Worm (Caenorhabditis elegans) whole organism, L2 larva: ENCODE measurements around the gene Y54F10AM.6.

Experiments
- C34F6.9 ChIP-seq: fragments of 150-350 bp; optimal IDR thresholded peaks from 2 replicates; lab custom pipeline; 2014; ENCODE audit warnings: missing biosample characterization, missing genetic modification characterization
- F13H6.1 ChIP-seq: sonication (generic microtip); optimal IDR thresholded peaks from 2 replicates; lab custom pipeline; 2016; ENCODE audit warnings: missing genetic modification characterization, missing compliant biosample characterization
- Y55F3AM.14 ChIP-seq: fragments of 200-800 bp; sonication (Bioruptor generic); optimal IDR thresholded peaks from 2 replicates; lab custom pipeline; 2018; ENCODE audit warnings: mild to moderate bottlenecking, missing genetic modification characterization, missing compliant biosample characterization
- alr-1 ChIP-seq: fragments of 150-350 bp; optimal IDR thresholded peaks from 2 replicates; lab custom pipeline; 2014; ENCODE audit warnings: missing biosample characterization, missing genetic modification characterization
- aly-2 ChIP-seq: fragments of 150-350 bp; optimal IDR thresholded peaks from 2 replicates; lab custom pipeline; 2014; ENCODE audit warnings: missing biosample characterization, missing genetic modification characterization
- ama-1 ChIP-seq: fragments of 150-350 bp; optimal IDR thresholded peaks from 2 replicates; lab custom pipeline; 2018; ENCODE audit warnings: inconsistent platforms
- blmp-1 ChIP-seq: sonication (generic microtip); optimal IDR thresholded peaks from 2 replicates; lab custom pipeline; 2017; ENCODE audit warnings: missing genetic modification characterization, mild to moderate bottlenecking, missing compliant biosample characterization, antibody characterized with exemption, moderate library complexity; ENCODE audit not compliant: insufficient read depth
- ceh-16 ChIP-seq: fragments of 150-350 bp; optimal IDR thresholded peaks from 2 replicates; lab custom pipeline; 2014; ENCODE audit warnings: missing biosample characterization, missing genetic modification characterization
- crh-2 ChIP-seq: sonication (generic microtip); optimal IDR thresholded peaks from 2 replicates; lab custom pipeline; 2017; ENCODE audit warnings: missing biosample characterization, missing genetic modification characterization
- elt-1 ChIP-seq: fragments of 150-350 bp; optimal IDR thresholded peaks from 2 replicates; lab custom pipeline; 2014; ENCODE audit warnings: missing biosample characterization, missing genetic modification characterization
- elt-3 ChIP-seq: sonication (generic microtip); optimal IDR thresholded peaks from 2 replicates; lab custom pipeline; 2017; ENCODE audit warnings: missing biosample characterization, missing genetic modification characterization
- fos-1 ChIP-seq: fragments of 150-350 bp; optimal IDR thresholded peaks from 2 replicates; lab custom pipeline; 2014; ENCODE audit warnings: missing biosample characterization, missing genetic modification characterization
- gmeb-1 ChIP-seq: fragments of 150-350 bp; optimal IDR thresholded peaks from 2 replicates; lab custom pipeline; 2014; ENCODE audit warnings: missing biosample characterization, missing genetic modification characterization
- lin-11 ChIP-seq: fragments of 150-350 bp; sonication (generic microtip); optimal IDR thresholded peaks from 2 replicates; lab custom pipeline; 2014; ENCODE audit warnings: missing biosample characterization, missing genetic modification characterization, inconsistent platforms, mixed read lengths
- lin-13 ChIP-seq: fragments of 150-350 bp; optimal IDR thresholded peaks from 2 replicates; lab custom pipeline; 2014; ENCODE audit warnings: missing biosample characterization, missing genetic modification reagents, missing genetic modification characterization
- lsy-2 ChIP-seq, 2 experiments: fragments of 150-350 bp in 1 of 2; sonication (generic microtip) in 1 of 2; optimal IDR thresholded peaks; 2 replicates each; lab custom pipeline; 2014 to 2017; ENCODE audit warnings: missing biosample characterization in 2 of 2, missing genetic modification characterization in 2 of 2
- mab-5 ChIP-seq: fragments of 150-350 bp; optimal IDR thresholded peaks from 2 replicates; lab custom pipeline; 2014; ENCODE audit warnings: missing biosample characterization, missing genetic modification characterization
- mbf-1 ChIP-seq: sonication (generic microtip); optimal IDR thresholded peaks from 2 replicates; lab custom pipeline; 2017; ENCODE audit warnings: missing biosample characterization, missing genetic modification characterization
- mdl-1 ChIP-seq, 2 experiments: fragments of 150-350 bp in 1 of 2; sonication (generic microtip) in 1 of 2; optimal IDR thresholded peaks; 2 replicates each; lab custom pipeline; 2017; ENCODE audit warnings: missing biosample characterization in 2 of 2, missing genetic modification characterization in 2 of 2
- nhr-12 ChIP-seq: fragments of 150-350 bp; optimal IDR thresholded peaks from 2 replicates; lab custom pipeline; 2014; ENCODE audit warnings: missing biosample characterization, missing genetic modification characterization
- nhr-129 ChIP-seq: fragments of 150-350 bp; optimal IDR thresholded peaks from 2 replicates; lab custom pipeline; 2014; ENCODE audit warnings: missing biosample characterization, missing genetic modification characterization
- nhr-21 ChIP-seq: fragments of 150-350 bp; optimal IDR thresholded peaks from 2 replicates; lab custom pipeline; 2014; ENCODE audit warnings: missing biosample characterization, missing genetic modification characterization
- nhr-23 ChIP-seq: fragments of 150-350 bp; optimal IDR thresholded peaks from 2 replicates; lab custom pipeline; 2014; ENCODE audit warnings: missing biosample characterization, missing genetic modification reagents, missing genetic modification characterization
- nhr-237 ChIP-seq: fragments of 150-350 bp; optimal IDR thresholded peaks from 2 replicates; lab custom pipeline; 2014; ENCODE audit warnings: missing biosample characterization, missing genetic modification characterization
- nhr-25 ChIP-seq: fragments of 150-350 bp; sonication (generic microtip); optimal IDR thresholded peaks from 3 replicates; lab custom pipeline; 2014; ENCODE audit warnings: missing biosample characterization, missing genetic modification characterization
- nhr-6 ChIP-seq: fragments of 150-350 bp; optimal IDR thresholded peaks from 2 replicates; lab custom pipeline; 2014; ENCODE audit warnings: missing biosample characterization, missing genetic modification characterization
- peb-1 ChIP-seq: fragments of 150-350 bp; optimal IDR thresholded peaks from 2 replicates; lab custom pipeline; 2014; ENCODE audit warnings: missing biosample characterization, missing genetic modification characterization
- sem-4 ChIP-seq: fragments of 150-350 bp; optimal IDR thresholded peaks from 2 replicates; lab custom pipeline; 2014; ENCODE audit warnings: missing biosample characterization, missing genetic modification reagents, missing genetic modification characterization
- snpc-4 ChIP-seq: fragments of 150-350 bp; optimal IDR thresholded peaks from 2 replicates; lab custom pipeline; 2014; ENCODE audit warnings: missing biosample characterization, missing genetic modification characterization
- unc-39 ChIP-seq: fragments of 150-350 bp; optimal IDR thresholded peaks from 2 replicates; lab custom pipeline; 2014; ENCODE audit warnings: missing biosample characterization, missing genetic modification characterization
- unc-55 ChIP-seq: fragments of 150-350 bp; sonication (generic microtip); optimal IDR thresholded peaks from 3 replicates; lab custom pipeline; 2014; ENCODE audit warnings: missing biosample characterization, missing genetic modification reagents, missing genetic modification characterization
- unc-62 ChIP-seq: fragments of 150-350 bp; optimal IDR thresholded peaks from 2 replicates; lab custom pipeline; 2014; ENCODE audit warnings: missing biosample characterization, missing genetic modification reagents, missing genetic modification characterization
- zag-1 ChIP-seq: fragments of 150-350 bp; optimal IDR thresholded peaks from 2 replicates; lab custom pipeline; 2014; ENCODE audit warnings: missing biosample characterization, missing genetic modification characterization
- ztf-1 ChIP-seq: fragments of 200-800 bp; sonication (Bioruptor generic); conservative IDR thresholded peaks from 2 replicates; pipeline ENCODE4 v1.3.6; 2022; ENCODE audit warnings: missing genetic modification characterization, missing compliant biosample characterization
- ztf-11 ChIP-seq: sonication (generic microtip); optimal IDR thresholded peaks from 2 replicates; lab custom pipeline; 2017; ENCODE audit warnings: missing biosample characterization, missing genetic modification characterization

Gene Y54F10AM.6

DNA sequence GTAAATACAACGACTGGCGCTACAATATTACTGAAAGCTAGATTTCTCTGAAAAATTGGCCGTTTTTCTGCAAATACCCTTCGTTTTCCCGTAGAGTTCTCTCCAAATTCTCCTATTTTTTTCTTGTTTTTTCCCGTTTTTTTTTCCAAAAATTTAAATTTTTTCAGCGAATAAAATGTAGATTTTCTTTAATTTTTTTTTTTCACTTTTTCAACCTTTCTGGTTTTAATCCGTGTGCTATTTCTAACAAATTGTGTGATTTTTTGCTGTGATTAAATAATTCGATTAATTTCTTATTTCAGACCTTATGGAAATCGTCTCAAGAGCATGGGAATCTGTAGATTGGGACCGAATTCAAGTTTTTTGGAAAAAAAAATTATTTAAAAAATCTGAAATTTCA is 21.7 kb downstream of the Y54F10AM.6 start, which contains the start of gene cone-1:
cone-1 (plus strand) TSS at position 301 of the 400 bp plus-strand sequence.
- TF ChIP-seq mdl-1 (tag; optimal IDR thresholded peaks at IDR 0.05; lab: Kevin White, UChicago) (no peak), elt-3 (tag; lab: Kevin White, UChicago) (no peak), nhr-23 (no peak), alr-1 (tag; lab: Kevin White, UChicago) (no peak), ceh-16 (tag; lab: Kevin White, UChicago) (no peak), nhr-21 (tag; lab: Kevin White, UChicago) (no peak), sem-4 (no peak), fos-1 (no peak), nhr-6 (tag; lab: Kevin White, UChicago) (no peak), unc-39 (tag; lab: Kevin White, UChicago) (no peak), ama-1 (lab: Kevin White, UChicago) (no peak), ztf-11 (no peak), mbf-1 (no peak), crh-2 (tag; lab: Kevin White, UChicago) (no peak), aly-2 (tag; lab: Kevin White, UChicago) (no peak)
- TF ChIP-seq, all 48 proteins: peak for 0

DNA sequence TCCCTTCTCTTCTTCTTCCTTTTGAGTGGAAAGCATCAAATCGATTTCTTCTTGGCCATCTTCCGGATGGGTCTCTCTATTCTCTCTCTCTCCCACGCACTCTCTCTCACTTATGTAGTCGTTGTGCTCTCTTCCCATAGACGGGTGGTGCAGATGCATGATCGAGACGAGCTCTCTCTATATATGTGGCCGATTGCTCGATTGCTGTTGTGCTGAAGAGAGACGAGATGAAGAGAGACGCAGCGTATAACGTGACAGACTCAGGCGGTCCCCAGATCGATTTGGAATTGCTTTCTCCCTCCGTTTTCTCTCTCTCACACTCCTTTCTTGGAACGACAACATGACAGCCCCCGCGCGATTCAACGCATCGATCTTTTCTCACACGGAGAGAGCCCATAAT is 24.1 kb downstream of the Y54F10AM.6 start:
- TF ChIP-seq Y55F3AM.14 (no peak), mab-5 (tag; lab: Kevin White, UChicago) (peak; percentile 54), sem-4 (no peak), unc-62 (GFP tag; lab: Kevin White, UChicago) (no peak), C34F6.9 (tag; lab: Kevin White, UChicago) (peak; percentile 87), blmp-1 (tag; lab: Kevin White, UChicago) (no peak), nhr-129 (tag; lab: Kevin White, UChicago) (peak; percentile 61), unc-55 (peak; percentile 56), elt-3 (tag; lab: Kevin White, UChicago) (no peak), peb-1 (tag; lab: Kevin White, UChicago) (no peak), zag-1 (tag; lab: Kevin White, UChicago) (peak; percentile 69), nhr-21 (tag; lab: Kevin White, UChicago) (no peak), gmeb-1 (tag; lab: Kevin White, UChicago) (no peak), snpc-4 (tag; lab: Kevin White, UChicago) (no peak), mdl-1 (tag; optimal IDR thresholded peaks at IDR 0.05; lab: Kevin White, UChicago) (peak in 1 of 2 experiments; percentile 41), lsy-2 (tag; optimal IDR thresholded peaks at IDR 0.05; lab: Kevin White, UChicago) (peak in 1 of 2 experiments; percentile 54), lin-11 (tag; lab: Kevin White, UChicago) (peak; percentile 73), nhr-6 (tag; lab: Kevin White, UChicago) (no peak), ztf-1 (GFP tag; lab: Robert Waterston, UW) (no peak), nhr-237 (tag; lab: Kevin White, UChicago) (no peak), nhr-25 (tag; lab: Kevin White, UChicago) (no peak), crh-2 (tag; lab: Kevin White, UChicago) (peak; percentile 43), nhr-12 (tag; lab: Kevin White, UChicago) (no peak), alr-1 (tag; lab: Kevin White, UChicago) (no peak), unc-39 (tag; lab: Kevin White, UChicago) (no peak), lin-13 (GFP tag; lab: Kevin White, UChicago) (peak; percentile 48)

DNA sequence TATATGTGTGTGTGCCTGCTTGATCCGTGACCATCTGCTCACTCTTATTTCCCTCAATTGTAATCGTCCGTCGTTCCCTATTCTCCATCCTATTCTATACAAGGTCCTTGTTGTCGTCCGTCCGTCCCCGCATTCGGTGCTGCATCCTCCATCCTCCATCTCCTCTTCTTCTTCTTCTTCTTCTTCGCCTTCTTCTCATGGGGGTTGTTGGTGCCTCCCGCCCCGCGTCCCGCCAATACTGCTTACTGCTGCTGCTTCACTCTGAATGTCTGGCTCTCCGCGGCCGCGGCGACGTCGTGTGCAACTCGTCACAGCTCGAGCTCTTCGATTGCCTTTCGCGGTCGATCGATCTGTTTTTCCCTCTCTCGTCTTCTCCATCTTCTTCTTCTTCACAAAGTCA is 26.5 kb downstream of the Y54F10AM.6 start:
- TF ChIP-seq ceh-16 (tag; lab: Kevin White, UChicago) (no peak), lsy-2 (tag; optimal IDR thresholded peaks at IDR 0.05; lab: Kevin White, UChicago) (peak in 1 of 2 experiments; percentile 54), nhr-6 (tag; lab: Kevin White, UChicago) (no peak), lin-13 (GFP tag; lab: Kevin White, UChicago) (peak; percentile 18), F13H6.1 (tag; lab: Kevin White, UChicago) (peak; percentile 11), nhr-23 (no peak), zag-1 (tag; lab: Kevin White, UChicago) (peak; percentile 72), C34F6.9 (tag; lab: Kevin White, UChicago) (peak; percentile 73), snpc-4 (tag; lab: Kevin White, UChicago) (no peak), mab-5 (tag; lab: Kevin White, UChicago) (peak; percentile 23), elt-1 (tag; lab: Kevin White, UChicago) (no peak), crh-2 (tag; lab: Kevin White, UChicago) (peak; percentile 47), nhr-12 (tag; lab: Kevin White, UChicago) (no peak), mdl-1 (tag; optimal IDR thresholded peaks at IDR 0.05; lab: Kevin White, UChicago) (peak in 1 of 2 experiments; percentile 8), lin-11 (tag; lab: Kevin White, UChicago) (peak; percentile 10), unc-55 (peak; percentile 78), nhr-129 (tag; lab: Kevin White, UChicago) (peak; percentile 6)
